Worm (Caenorhabditis elegans) whole organism, L1 larva: ENCODE measurements around the gene hlh-32.

Source experiments
- aha-1 ChIP-seq: fragments of 150-350 bp; optimal IDR thresholded peaks from 2 replicates; lab custom pipeline; 2014; ENCODE audit warnings: missing biosample characterization, missing genetic modification characterization
- ceh-82 ChIP-seq, 3 experiments: fragments of 150-350 bp in 1 of 3; sonication (generic microtip) in 2 of 3; optimal IDR thresholded peaks; 2 replicates each; lab custom pipeline; 2014 to 2017; ENCODE audit warnings: missing biosample characterization in 3 of 3, missing genetic modification characterization in 3 of 3
- ceh-88 ChIP-seq: fragments of 200-800 bp; sonication (Bioruptor generic); IDR thresholded peaks from 2 replicates; pipeline ENCODE4 v1.3.6; 2022; ENCODE audit warnings: missing genetic modification characterization, missing compliant biosample characterization
- elt-3 ChIP-seq, 6 experiments: fragments of 150-350 bp in 1 of 6; sonication (generic microtip); optimal IDR thresholded peaks; 2 replicates each; lab custom pipeline; 2017 to 2018; ENCODE audit warnings: missing biosample characterization in 6 of 6, missing genetic modification characterization in 6 of 6, inconsistent platforms in 1 of 6
- pqm-1 ChIP-seq: sonication (generic microtip); optimal IDR thresholded peaks from 3 replicates; lab custom pipeline; 2017; ENCODE audit warnings: missing biosample characterization, missing genetic modification characterization
- snpc-4 ChIP-seq: fragments of 150-350 bp; optimal IDR thresholded peaks from 2 replicates; lab custom pipeline; 2014; ENCODE audit warnings: missing biosample characterization, missing genetic modification characterization
- sup-37 ChIP-seq: fragments of 200-800 bp; sonication (Bioruptor generic); optimal IDR thresholded peaks from 2 replicates; lab custom pipeline; 2018; ENCODE audit warnings: mild to moderate bottlenecking, missing genetic modification characterization, missing compliant biosample characterization
- swsn-7 ChIP-seq: sonication (generic microtip); optimal IDR thresholded peaks from 2 replicates; lab custom pipeline; 2016; ENCODE audit warnings: missing genetic modification characterization, missing compliant biosample characterization
- unc-62 ChIP-seq: fragments of 150-350 bp; optimal IDR thresholded peaks from 2 replicates; lab custom pipeline; 2014; ENCODE audit warnings: missing biosample characterization, missing genetic modification reagents, missing genetic modification characterization

DNA sequence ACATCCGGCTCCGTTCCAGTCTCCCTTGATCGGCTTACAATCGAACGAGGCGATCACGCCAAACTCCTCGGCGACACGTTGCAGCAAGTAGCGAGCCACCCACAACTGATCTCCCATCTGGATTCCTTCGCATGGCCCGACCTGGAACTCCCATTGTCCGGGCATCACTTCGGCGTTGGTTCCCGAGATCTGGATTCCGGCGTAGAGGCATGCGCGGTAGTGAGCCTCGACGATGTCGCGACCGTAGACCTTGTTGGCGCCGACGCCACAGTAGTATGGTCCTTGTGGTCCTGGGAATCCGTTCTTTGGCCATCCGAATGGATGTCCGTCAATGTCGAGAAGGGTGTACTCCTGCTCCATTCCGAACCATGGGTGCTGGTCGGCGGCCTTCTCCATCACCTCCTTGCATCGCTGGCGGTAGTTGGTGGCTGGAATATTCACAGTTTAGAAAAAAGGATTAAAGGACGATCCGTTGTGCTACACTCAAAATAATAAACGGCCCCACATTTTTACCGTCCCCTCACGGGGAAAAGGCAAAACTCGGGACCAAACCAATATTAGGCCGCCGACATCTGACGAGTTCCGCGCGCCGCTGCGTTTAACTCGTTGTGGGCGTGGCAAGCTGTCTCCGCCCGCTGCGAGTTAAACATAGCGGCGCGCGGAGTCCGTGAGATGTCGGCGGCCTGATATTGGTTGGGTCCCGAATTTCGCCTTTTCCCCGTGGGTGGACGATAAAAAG lies 36.6 kb downstream of the hlh-32 start:
- TF ChIP-seq swsn-7, result no peak
- no peak for TF ChIP-seq ceh-88 (GFP tag; lab: Robert Waterston, UW)
- TF ChIP-seq ceh-82 (tag; optimal IDR thresholded peaks at IDR 0.05; lab: Kevin White, UChicago), result no peak
- no peak for TF ChIP-seq sup-37
- TF ChIP-seq elt-3 (tag; optimal IDR thresholded peaks at IDR 0.05; lab: Kevin White, UChicago), result no peak
- TF ChIP-seq unc-62 (GFP tag; lab: Kevin White, UChicago), result no peak
- no peak for TF ChIP-seq pqm-1 (tag; lab: Kevin White, UChicago)
- no peak for TF ChIP-seq aha-1
- TF ChIP-seq snpc-4, result no peak
